Fruit fly (Drosophila melanogaster) whole organism, prepupa: ENCODE results near the gene CG44532.

ENCODE experiments used
- CG10631 ChIP-seq: fragments of 200-800 bp; sonication (Bioruptor generic); optimal IDR thresholded peaks from 2 replicates; lab custom pipeline; 2016; ENCODE audit warnings: missing biosample characterization, missing genetic modification characterization
- CG11294 ChIP-seq: fragments of 200-800 bp; sonication (Bioruptor generic); IDR thresholded peaks from 2 replicates; pipeline ENCODE4 v1.3.6; 2022; ENCODE audit warnings: missing biosample characterization, missing genetic modification characterization
- CG11762 ChIP-seq: fragments of 200-800 bp; sonication (Bioruptor generic); optimal IDR thresholded peaks from 3 replicates; lab custom pipeline; 2016; ENCODE audit warnings: missing biosample characterization, missing genetic modification characterization; ENCODE audit not compliant: insufficient read depth
- CG32006 ChIP-seq: fragments of 200-800 bp; sonication (Bioruptor generic); optimal IDR thresholded peaks from 3 replicates; lab custom pipeline; 2017; ENCODE audit warnings: missing biosample characterization, mild to moderate bottlenecking, missing genetic modification characterization
- CG3919 ChIP-seq: fragments of 200-800 bp; sonication (Bioruptor generic); optimal IDR thresholded peaks from 3 replicates; lab custom pipeline; 2016; ENCODE audit warnings: missing biosample characterization, missing genetic modification characterization
- CG4318 ChIP-seq: fragments of 200-800 bp; sonication (Bioruptor generic); optimal IDR thresholded peaks from 3 replicates; lab custom pipeline; 2017; ENCODE audit warnings: missing biosample characterization, mild to moderate bottlenecking, missing genetic modification characterization
- CG6163 ChIP-seq: fragments of 200-800 bp; sonication (Bioruptor generic); IDR thresholded peaks from 3 replicates; pipeline ENCODE4 v1.3.6; 2022; ENCODE audit warnings: missing biosample characterization, missing genetic modification characterization
- CG6854 ChIP-seq: fragments of 200-800 bp; sonication (Bioruptor generic); optimal IDR thresholded peaks from 2 replicates; lab custom pipeline; 2017; ENCODE audit warnings: missing biosample characterization, mild to moderate bottlenecking, missing genetic modification characterization
- CG7368 ChIP-seq: fragments of 200-800 bp; sonication (Bioruptor generic); optimal IDR thresholded peaks from 3 replicates; lab custom pipeline; 2016; ENCODE audit warnings: missing biosample characterization, missing genetic modification characterization
- CG8319 ChIP-seq: fragments of 200-800 bp; sonication (Bioruptor generic); optimal IDR thresholded peaks from 3 replicates; lab custom pipeline; 2016; ENCODE audit warnings: missing biosample characterization, missing genetic modification characterization
- CG8632 ChIP-seq: fragments of 200-800 bp; sonication (Bioruptor generic); optimal IDR thresholded peaks from 3 replicates; lab custom pipeline; 2016; ENCODE audit warnings: missing biosample characterization, missing genetic modification characterization
- Eip75B ChIP-seq: fragments of 200-800 bp; sonication (Bioruptor generic); optimal IDR thresholded peaks from 3 replicates; lab custom pipeline; 2016; ENCODE audit warnings: missing biosample characterization, missing genetic modification characterization
- Eip78C ChIP-seq: fragments of 200-800 bp; sonication (Bioruptor generic); peaks from one replicate; lab custom pipeline; 2016; ENCODE audit warnings: missing biosample characterization, missing genetic modification characterization
- Eip93F ChIP-seq: fragments of 200-800 bp; sonication (Bioruptor generic); optimal IDR thresholded peaks from 2 replicates; lab custom pipeline; 2016; ENCODE audit warnings: missing biosample characterization, mild to moderate bottlenecking, missing genetic modification characterization
- Gug ChIP-seq: fragments of 200-800 bp; sonication (Bioruptor generic); IDR thresholded peaks from 2 replicates; pipeline ENCODE4 v1.3.6; 2022; ENCODE audit warnings: missing biosample characterization, missing genetic modification characterization
- Hr38 ChIP-seq: sonication (Bioruptor generic); optimal IDR thresholded peaks from 2 replicates; lab custom pipeline; 2016; ENCODE audit warnings: missing biosample characterization, missing genetic modification characterization
- OdsH ChIP-seq: fragments of 200-800 bp; sonication (Bioruptor generic); optimal IDR thresholded peaks from 3 replicates; lab custom pipeline; 2016; ENCODE audit warnings: missing biosample characterization, missing genetic modification characterization
- Smox ChIP-seq: fragments of 200-800 bp; sonication (Bioruptor generic); optimal IDR thresholded peaks from 3 replicates; lab custom pipeline; 2016; ENCODE audit warnings: missing biosample characterization, missing genetic modification characterization
- Sox102F ChIP-seq: fragments of 200-800 bp; sonication (Bioruptor generic); optimal IDR thresholded peaks from 2 replicates; lab custom pipeline; 2016; ENCODE audit warnings: missing biosample characterization, mild to moderate bottlenecking, missing genetic modification characterization
- Sox14 ChIP-seq: fragments of 200-800 bp; sonication (Bioruptor generic); optimal IDR thresholded peaks from 3 replicates; lab custom pipeline; 2016; ENCODE audit warnings: missing biosample characterization, missing genetic modification characterization
- Sox15 ChIP-seq: fragments of 200-800 bp; sonication (Bioruptor generic); optimal IDR thresholded peaks from 3 replicates; lab custom pipeline; 2016; ENCODE audit warnings: missing biosample characterization, missing genetic modification characterization
- cyc ChIP-seq: fragments of 200-800 bp; sonication (Bioruptor generic); optimal IDR thresholded peaks from 3 replicates; lab custom pipeline; 2016; ENCODE audit warnings: missing biosample characterization, missing genetic modification characterization
- dac ChIP-seq: fragments of 200-800 bp; sonication (Bioruptor generic); optimal IDR thresholded peaks from 2 replicates; lab custom pipeline; 2017; ENCODE audit warnings: missing biosample characterization, mild to moderate bottlenecking, missing genetic modification characterization
- eg ChIP-seq: fragments of 200-800 bp; sonication (Bioruptor generic); IDR thresholded peaks from 3 replicates; pipeline ENCODE4 v1.3.6; 2022; ENCODE audit warnings: missing biosample characterization, missing genetic modification characterization
- esn ChIP-seq: fragments of 200-800 bp; sonication (Bioruptor generic); optimal IDR thresholded peaks from 2 replicates; lab custom pipeline; 2016; ENCODE audit warnings: missing biosample characterization, mild to moderate bottlenecking, missing genetic modification characterization, moderate library complexity
- fd59A ChIP-seq: fragments of 200-800 bp; sonication (Bioruptor generic); optimal IDR thresholded peaks from 2 replicates; lab custom pipeline; 2017; ENCODE audit warnings: missing biosample characterization, mild to moderate bottlenecking, missing genetic modification characterization, missing genetic modification reagents
- fd85E ChIP-seq: fragments of 200-800 bp; sonication (Bioruptor generic); optimal IDR thresholded peaks from 3 replicates; lab custom pipeline; 2016; ENCODE audit warnings: missing biosample characterization, missing genetic modification characterization
- fkh ChIP-seq: fragments of 200-800 bp; sonication (Bioruptor generic); optimal IDR thresholded peaks from 3 replicates; lab custom pipeline; 2017; ENCODE audit warnings: missing biosample characterization, mild to moderate bottlenecking, missing genetic modification characterization, moderate library complexity
- lz ChIP-seq: fragments of 200-800 bp; sonication (Bioruptor generic); optimal IDR thresholded peaks from 3 replicates; lab custom pipeline; 2016; ENCODE audit warnings: missing biosample characterization, missing genetic modification characterization
- net ChIP-seq: fragments of 200-800 bp; sonication (Bioruptor generic); optimal IDR thresholded peaks from 3 replicates; lab custom pipeline; 2016; ENCODE audit warnings: missing biosample characterization, missing genetic modification characterization
- ss ChIP-seq, 2 experiments: fragments of 200-800 bp; sonication (Bioruptor generic); optimal IDR thresholded peaks; 2 replicates in 1 of 2; 3 replicates in 1 of 2; lab custom pipeline; 2017 to 2018; ENCODE audit warnings: mild to moderate bottlenecking in 2 of 2, missing biosample characterization in 2 of 2, missing genetic modification characterization in 2 of 2, moderate library complexity in 1 of 2
- svp ChIP-seq: fragments of 200-800 bp; sonication (Bioruptor generic); peaks from one replicate; lab custom pipeline; 2016; ENCODE audit warnings: missing biosample characterization, missing genetic modification characterization
- topi ChIP-seq: fragments of 200-800 bp; sonication (Bioruptor generic); optimal IDR thresholded peaks from 3 replicates; lab custom pipeline; 2016; ENCODE audit warnings: missing biosample characterization, missing genetic modification characterization
- vri ChIP-seq: fragments of 200-800 bp; sonication (Bioruptor generic); optimal IDR thresholded peaks from 3 replicates; lab custom pipeline; 2016; ENCODE audit warnings: missing biosample characterization, mild to moderate bottlenecking, missing genetic modification characterization

The CG44532 gene

DNA sequence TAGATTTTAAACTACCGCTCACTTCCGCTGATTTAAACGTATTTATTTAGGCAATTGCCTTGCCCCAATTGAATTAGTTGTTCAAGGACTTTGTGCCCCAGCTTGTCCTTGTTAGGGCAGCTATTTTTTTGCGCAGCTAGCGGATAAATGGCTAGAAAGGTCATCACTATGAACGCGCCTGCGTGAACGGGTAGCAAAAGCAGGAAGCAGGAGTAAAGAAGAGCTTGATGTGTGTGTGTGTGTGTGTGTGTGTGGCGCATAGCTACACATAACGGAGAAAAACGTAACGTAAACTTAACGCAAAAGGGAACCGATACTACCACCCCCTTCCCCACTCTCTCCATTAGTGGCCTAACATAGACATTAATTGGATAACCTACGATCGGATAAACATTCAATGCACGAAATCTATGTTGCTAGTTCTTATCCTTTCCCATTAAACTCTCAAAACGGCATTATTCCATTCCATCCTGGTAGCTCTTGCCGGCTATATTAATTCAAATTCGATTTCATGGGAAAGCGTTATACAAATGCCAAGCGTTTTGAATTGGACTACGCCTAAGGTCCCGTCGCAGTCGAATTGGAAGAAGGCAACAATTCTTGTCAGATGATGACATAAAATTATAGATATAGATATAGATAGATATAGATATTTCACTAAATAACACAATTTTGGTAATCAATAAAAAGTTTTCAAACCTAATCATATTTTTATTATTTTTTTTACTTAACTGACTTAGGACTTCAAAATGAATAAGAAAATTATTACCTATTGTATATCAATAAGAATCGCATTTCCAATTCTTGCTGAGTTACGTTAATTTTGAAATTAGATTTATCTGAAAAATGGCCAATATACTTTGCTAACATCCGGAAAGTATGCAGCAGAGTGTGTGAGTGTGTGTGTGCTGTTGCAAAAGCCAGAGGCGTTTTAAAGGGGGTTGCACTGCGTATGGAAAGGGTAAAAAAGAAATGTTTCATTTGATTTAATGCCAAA is 2.9 kb downstream of the CG44532 start:
- TF ChIP-seq eg, result peak; percentile 8; the same call in 1 of the 3 replicates
- no peak for TF ChIP-seq Eip93F (GFP tag; lab: Kevin White, UChicago)
- TF ChIP-seq, all 60 proteins: peak for 1

dm6 chrX:9168273-9168672 is 6.4 kb downstream of the CG44532 start:
- no peak for TF ChIP-seq CG6854 (GFP tag; lab: Kevin White, UChicago)
- no peak for TF ChIP-seq CG8319
- no peak for TF ChIP-seq lz (GFP tag; lab: Kevin White, UChicago)
- no peak for TF ChIP-seq net (GFP tag; lab: Kevin White, UChicago)

DNA sequence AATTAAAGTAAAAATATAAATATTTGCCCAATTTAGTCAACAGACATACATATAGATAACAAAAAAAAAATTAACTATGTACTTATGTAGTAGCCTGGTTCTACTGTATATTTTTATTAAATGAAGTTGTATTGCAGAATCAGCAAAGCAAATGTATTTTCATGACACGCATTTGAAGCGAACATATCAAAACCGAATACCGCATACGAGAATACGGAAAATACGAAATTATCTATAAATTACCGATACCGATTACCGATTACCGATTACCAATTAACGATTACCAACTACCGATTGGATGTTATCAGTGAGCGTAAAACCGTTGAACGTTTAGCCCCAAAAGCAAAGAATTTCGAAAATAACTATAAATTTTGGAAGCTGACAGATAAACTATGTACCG is 25.5 kb downstream of the CG44532 start:
- TF ChIP-seq Sox14 (GFP tag; lab: Kevin White, UChicago) (no peak), ss (GFP tag; optimal IDR thresholded peaks at IDR 0.05; lab: Kevin White, UChicago) (no peak), dac (no peak), OdsH (GFP tag; lab: Kevin White, UChicago) (no peak), vri (GFP tag; lab: Kevin White, UChicago) (no peak), Smox (GFP tag; lab: Kevin White, UChicago) (no peak), cyc (GFP tag; lab: Kevin White, UChicago) (no peak), eg (no peak), CG6163 (GFP tag; lab: Robert Waterston, UW) (no peak), CG10631 (GFP tag; lab: Kevin White, UChicago) (no peak), Hr38 (GFP tag; lab: Kevin White, UChicago) (no peak), esn (GFP tag; lab: Kevin White, UChicago) (no peak), lz (GFP tag; lab: Kevin White, UChicago) (no peak), Gug (no peak), fd85E (GFP tag; lab: Kevin White, UChicago) (no peak)

dm6 chrX:9190555-9191184 is 28.8 kb downstream of the CG44532 start, which contains the start of gene CG12115:
TSS of gene CG12115 (minus strand) at chrX:9190605.
- TF ChIP-seq CG11762 (GFP tag; lab: Kevin White, UChicago) (no peak), vri (GFP tag; lab: Kevin White, UChicago) (peak; percentile 13), Sox15 (GFP tag; lab: Kevin White, UChicago) (no peak), CG11294 (no peak)

DNA sequence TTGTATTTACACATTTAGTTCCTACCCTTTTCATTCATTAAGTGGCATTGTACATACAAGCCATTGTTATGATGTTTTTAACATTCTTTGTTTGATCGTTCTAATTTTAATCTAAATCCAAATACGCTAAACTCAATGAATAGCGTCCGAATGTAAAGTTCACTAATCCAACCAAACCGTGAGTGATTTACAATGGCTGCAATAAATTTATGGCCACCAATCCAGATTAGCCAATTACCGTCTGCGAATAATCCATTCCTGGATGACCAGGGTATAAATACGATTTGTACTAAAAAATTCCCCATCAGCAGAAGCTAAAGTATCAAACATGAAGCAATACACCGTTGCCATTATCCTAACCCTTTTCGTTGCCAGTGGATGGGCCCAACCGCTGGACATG is 29.5 kb downstream of the CG44532 start, which contains the start of gene CG12057:
CG12057 (plus strand) TSS at position 301 of the 400 bp plus-strand sequence.
- TF ChIP-seq CG8632 (GFP tag; lab: Kevin White, UChicago) (no peak), topi (no peak)

dm6 chrX:9192429-9192828 is 30.5 kb downstream of the CG44532 start, which contains the start of gene CG12056:
TSS of gene CG12056 (plus strand) at chrX:9192669.
- TF ChIP-seq Eip78C (GFP tag; lab: Kevin White, UChicago) (peak; percentile 9), Smox (GFP tag; lab: Kevin White, UChicago) (no peak)

DNA sequence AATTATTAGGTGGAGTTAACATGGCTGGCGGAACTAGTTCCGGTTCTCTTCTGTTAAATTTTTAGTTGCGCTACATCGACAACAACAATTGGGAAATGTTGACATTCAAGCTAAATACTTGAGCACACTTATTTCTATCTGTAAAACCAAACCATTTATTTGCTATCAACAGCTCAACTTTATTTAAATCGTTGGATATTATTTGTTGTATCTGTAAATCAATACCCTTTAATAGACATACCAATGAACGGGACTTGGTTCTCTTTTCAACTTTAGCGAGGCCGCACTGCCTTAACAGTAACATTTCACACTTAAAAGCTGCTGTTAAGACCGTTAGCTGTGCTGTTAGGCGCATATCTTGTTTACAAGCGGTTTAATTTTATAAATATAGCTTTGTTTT is 31.7 kb downstream of the CG44532 start, which contains the start of gene CG12106:
CG12106 (plus strand) TSS at position 295 of the 400 bp plus-strand sequence.
- TF ChIP-seq Eip93F (GFP tag; lab: Kevin White, UChicago) (no peak), CG10631 (GFP tag; lab: Kevin White, UChicago) (peak; percentile 17), Sox15 (GFP tag; lab: Kevin White, UChicago) (no peak), eg (no peak), CG8632 (GFP tag; lab: Kevin White, UChicago) (no peak), CG11762 (GFP tag; lab: Kevin White, UChicago) (peak; percentile 21), ss (GFP tag; optimal IDR thresholded peaks at IDR 0.05; lab: Kevin White, UChicago) (no peak), CG7368 (no peak), CG4318 (GFP tag; lab: Kevin White, UChicago) (peak; percentile 37), Eip78C (GFP tag; lab: Kevin White, UChicago) (peak; percentile 87), Sox14 (GFP tag; lab: Kevin White, UChicago) (peak; percentile 45), CG32006 (no peak), CG6854 (GFP tag; lab: Kevin White, UChicago) (no peak), Sox102F (GFP tag; lab: Kevin White, UChicago) (no peak), Smox (GFP tag; lab: Kevin White, UChicago) (no peak), net (GFP tag; lab: Kevin White, UChicago) (no peak), topi (peak; percentile 60), Eip75B (GFP tag; lab: Kevin White, UChicago) (peak; percentile 42), svp (no peak), fkh (peak; percentile 72), fd59A (no peak), OdsH (GFP tag; lab: Kevin White, UChicago) (peak; percentile 60), CG3919 (no peak)
